Worm (Caenorhabditis elegans) whole organism, L3 larva: Measurements from ENCODE around the gene acy-3.

ENCODE experiments used
- R02D3.7 ChIP-seq: fragments of 150-350 bp; optimal IDR thresholded peaks from 2 replicates; lab custom pipeline; 2014; ENCODE audit warnings: missing biosample characterization, missing genetic modification characterization
- ZK546.5 ChIP-seq: sonication (generic microtip); optimal IDR thresholded peaks from 2 replicates; lab custom pipeline; 2017; ENCODE audit warnings: missing biosample characterization, missing genetic modification characterization
- ama-1 ChIP-seq: fragments of 150-350 bp; optimal IDR thresholded peaks from 2 replicates; lab custom pipeline; 2018
- ceh-16 ChIP-seq: sonication (generic microtip); optimal IDR thresholded peaks from 2 replicates; lab custom pipeline; 2017; ENCODE audit warnings: missing biosample characterization, missing genetic modification characterization
- ceh-28 ChIP-seq: fragments of 150-350 bp; optimal IDR thresholded peaks from 2 replicates; lab custom pipeline; 2014; ENCODE audit warnings: missing biosample characterization, missing genetic modification reagents, missing genetic modification characterization
- ceh-82 ChIP-seq: fragments of 150-350 bp; optimal IDR thresholded peaks from 2 replicates; lab custom pipeline; 2014; ENCODE audit warnings: missing biosample characterization, missing genetic modification characterization
- ceh-9 ChIP-seq: sonication (generic microtip); optimal IDR thresholded peaks from 2 replicates; lab custom pipeline; 2018; ENCODE audit warnings: missing biosample characterization, missing genetic modification characterization
- daf-12 ChIP-seq: fragments of 150-350 bp; optimal IDR thresholded peaks from 2 replicates; lab custom pipeline; 2014; ENCODE audit warnings: missing biosample characterization, missing genetic modification reagents, missing genetic modification characterization
- egl-27 ChIP-seq: sonication (generic microtip); optimal IDR thresholded peaks from 4 replicates; lab custom pipeline; 2017; ENCODE audit warnings: missing biosample characterization, missing genetic modification reagents, missing genetic modification characterization
- egl-5 ChIP-seq: fragments of 150-350 bp; optimal IDR thresholded peaks from 2 replicates; lab custom pipeline; 2017; ENCODE audit warnings: missing biosample characterization, missing genetic modification reagents, missing genetic modification characterization, inconsistent platforms
- elt-1 ChIP-seq: fragments of 150-350 bp; optimal IDR thresholded peaks from 2 replicates; lab custom pipeline; 2014; ENCODE audit warnings: missing biosample characterization, missing genetic modification characterization
- elt-2 ChIP-seq: sonication (generic microtip); optimal IDR thresholded peaks from 2 replicates; lab custom pipeline; 2016; ENCODE audit warnings: missing genetic modification reagents, mild to moderate bottlenecking, missing genetic modification characterization, missing compliant biosample characterization
- elt-3 ChIP-seq, 3 experiments: fragments of 150-350 bp in 1 of 3; sonication (generic microtip) in 2 of 3; optimal IDR thresholded peaks; 2 replicates in 2 of 3; 4 replicates in 1 of 3; lab custom pipeline; 2014 to 2017; ENCODE audit warnings: missing biosample characterization in 3 of 3, missing genetic modification characterization in 3 of 3
- eor-1 ChIP-seq, 2 experiments: fragments of 150-350 bp; optimal IDR thresholded peaks; 2 replicates each; lab custom pipeline; 2014 to 2018; ENCODE audit warnings: missing biosample characterization in 2 of 2, missing genetic modification characterization in 2 of 2
- fkh-2 ChIP-seq: fragments of 150-350 bp; optimal IDR thresholded peaks from 2 replicates; lab custom pipeline; 2014; ENCODE audit warnings: missing biosample characterization, missing genetic modification reagents, missing genetic modification characterization
- fos-1 ChIP-seq: fragments of 150-350 bp; optimal IDR thresholded peaks from 2 replicates; lab custom pipeline; 2014; ENCODE audit warnings: missing biosample characterization, missing genetic modification characterization
- hmg-11 ChIP-seq: sonication (generic microtip); optimal IDR thresholded peaks from 2 replicates; lab custom pipeline; 2016; ENCODE audit warnings: missing genetic modification characterization, missing compliant biosample characterization
- jun-1 ChIP-seq: fragments of 150-350 bp; optimal IDR thresholded peaks from 2 replicates; lab custom pipeline; 2014; ENCODE audit warnings: missing biosample characterization, missing genetic modification reagents, missing genetic modification characterization
- lin-15B ChIP-seq: fragments of 150-350 bp; optimal IDR thresholded peaks from 2 replicates; lab custom pipeline; 2014; ENCODE audit warnings: missing biosample characterization, missing genetic modification characterization
- lin-39 ChIP-seq: fragments of 150-350 bp; optimal IDR thresholded peaks from 2 replicates; lab custom pipeline; 2018; ENCODE audit warnings: missing biosample characterization, missing genetic modification reagents, missing genetic modification characterization
- lsy-12 ChIP-seq: sonication (generic microtip); optimal IDR thresholded peaks from 2 replicates; lab custom pipeline; 2016; ENCODE audit warnings: mild to moderate bottlenecking, missing genetic modification characterization, missing compliant biosample characterization
- mdl-1 ChIP-seq: fragments of 150-350 bp; optimal IDR thresholded peaks from 2 replicates; lab custom pipeline; 2014; ENCODE audit warnings: missing biosample characterization, missing genetic modification characterization
- mml-1 ChIP-seq: fragments of 150-350 bp; sonication (generic microtip); optimal IDR thresholded peaks from 3 replicates; lab custom pipeline; 2014; ENCODE audit warnings: missing biosample characterization, missing genetic modification characterization
- nfya-1 ChIP-seq: sonication (generic microtip); optimal IDR thresholded peaks from 2 replicates; lab custom pipeline; 2017; ENCODE audit warnings: missing genetic modification characterization, mild to moderate bottlenecking, missing compliant biosample characterization, antibody characterized with exemption, moderate library complexity; ENCODE audit not compliant: insufficient read depth
- nhr-12 ChIP-seq: fragments of 150-350 bp; optimal IDR thresholded peaks from 2 replicates; lab custom pipeline; 2014; ENCODE audit warnings: missing biosample characterization, missing genetic modification characterization
- nhr-23 ChIP-seq: fragments of 150-350 bp; optimal IDR thresholded peaks from 2 replicates; lab custom pipeline; 2014; ENCODE audit warnings: missing biosample characterization, missing genetic modification reagents, missing genetic modification characterization
- nhr-237 ChIP-seq: fragments of 150-350 bp; optimal IDR thresholded peaks from 2 replicates; lab custom pipeline; 2014; ENCODE audit warnings: missing biosample characterization, missing genetic modification characterization
- nhr-25 ChIP-seq: sonication (generic microtip); optimal IDR thresholded peaks from 2 replicates; lab custom pipeline; 2017; ENCODE audit warnings: missing biosample characterization, missing genetic modification characterization
- nhr-28 ChIP-seq: fragments of 150-350 bp; optimal IDR thresholded peaks from 2 replicates; lab custom pipeline; 2014; ENCODE audit warnings: missing biosample characterization, missing genetic modification characterization
- nhr-43 ChIP-seq: sonication (generic microtip); optimal IDR thresholded peaks from 2 replicates; lab custom pipeline; 2016; ENCODE audit warnings: mild to moderate bottlenecking, missing genetic modification characterization, missing compliant biosample characterization; ENCODE audit not compliant: poor library complexity, severe bottlenecking
- nhr-67 ChIP-seq: fragments of 150-350 bp; optimal IDR thresholded peaks from 2 replicates; lab custom pipeline; 2014; ENCODE audit warnings: missing biosample characterization, missing genetic modification characterization
- nhr-77 ChIP-seq: fragments of 150-350 bp; optimal IDR thresholded peaks from 2 replicates; lab custom pipeline; 2014; ENCODE audit warnings: missing biosample characterization, missing genetic modification characterization
- pha-4 ChIP-seq: fragments of 150-350 bp; optimal IDR thresholded peaks from 2 replicates; lab custom pipeline; 2014; ENCODE audit warnings: missing biosample characterization, missing genetic modification reagents, missing genetic modification characterization
- pqm-1 ChIP-seq: fragments of 150-350 bp; optimal IDR thresholded peaks from 2 replicates; lab custom pipeline; 2017; ENCODE audit warnings: missing biosample characterization, missing genetic modification characterization, inconsistent platforms
- sea-2 ChIP-seq: fragments of 150-350 bp; sonication (generic microtip); optimal IDR thresholded peaks from 4 replicates; lab custom pipeline; 2014; ENCODE audit warnings: missing biosample characterization, missing genetic modification reagents, missing genetic modification characterization
- skn-1 ChIP-seq: fragments of 150-350 bp; optimal IDR thresholded peaks from 2 replicates; lab custom pipeline; 2014; ENCODE audit warnings: missing biosample characterization, missing genetic modification characterization
- snpc-4 ChIP-seq: fragments of 150-350 bp; optimal IDR thresholded peaks from 2 replicates; lab custom pipeline; 2014; ENCODE audit warnings: missing biosample characterization, missing genetic modification characterization
- tbx-2 ChIP-seq: sonication (generic microtip); optimal IDR thresholded peaks from 2 replicates; lab custom pipeline; 2016; ENCODE audit warnings: mild to moderate bottlenecking, missing genetic modification characterization, missing compliant biosample characterization
- unc-62 ChIP-seq: fragments of 150-350 bp; sonication (generic microtip); optimal IDR thresholded peaks from 4 replicates; lab custom pipeline; 2014; ENCODE audit warnings: missing biosample characterization, missing genetic modification reagents, missing genetic modification characterization
- ztf-11 ChIP-seq: fragments of 150-350 bp; optimal IDR thresholded peaks from 2 replicates; lab custom pipeline; 2014; ENCODE audit warnings: missing biosample characterization, missing genetic modification characterization
- ztf-4 ChIP-seq: fragments of 150-350 bp; optimal IDR thresholded peaks from 2 replicates; lab custom pipeline; 2014; ENCODE audit warnings: missing biosample characterization, missing genetic modification characterization

Gene acy-3

ce11 chrIII:3800934-3801252 lies 14.6 kb upstream of the acy-3 start:
- TF ChIP-seq nhr-23 (tag; lab: Kevin White, UChicago) (no peak), ztf-4 (tag; lab: Kevin White, UChicago) (no peak), ceh-16 (tag; lab: Kevin White, UChicago) (no peak), lin-39 (tag; lab: Kevin White, UChicago) (no peak), snpc-4 (no peak), egl-5 (tag; lab: Kevin White, UChicago) (no peak), ceh-9 (tag; lab: Kevin White, UChicago) (no peak), nhr-237 (no peak)
- TF ChIP-seq, all 47 proteins: peak for 0

ce11 chrIII:3800240-3800933 lies 14.1 kb upstream of the acy-3 start, which contains the start of gene mtm-3:
mtm-3 (minus strand) TSS chrIII:3800467.
- TF ChIP-seq ceh-16 (tag; lab: Kevin White, UChicago) (no peak), nhr-67 (tag; lab: Kevin White, UChicago) (no peak), pha-4 (peak; percentile 29), nfya-1 (peak; percentile 24), unc-62 (GFP tag; lab: Kevin White, UChicago) (no peak), ama-1 (peak; percentile 54), elt-2 (tag; lab: Kevin White, UChicago) (peak; percentile 43), fkh-2 (no peak)
- TF ChIP-seq, all 47 proteins: peak for 4

- peak; percentile 65 for TF ChIP-seq pha-4
- peak; percentile 17 for TF ChIP-seq mdl-1 (tag; lab: Kevin White, UChicago)
- peak; percentile 75 for TF ChIP-seq elt-2 (tag; lab: Kevin White, UChicago)
- no peak for TF ChIP-seq ceh-28 (tag; lab: Kevin White, UChicago)
- peak; percentile 23 for TF ChIP-seq nfya-1
- TF ChIP-seq lsy-12 (tag; lab: Kevin White, UChicago) = peak; percentile 12
- TF ChIP-seq fos-1 (tag; lab: Kevin White, UChicago) = no peak
- peak; percentile 13 for TF ChIP-seq nhr-23 (tag; lab: Kevin White, UChicago)
- TF ChIP-seq pqm-1 (tag; lab: Kevin White, UChicago) = peak; percentile 77
- TF ChIP-seq R02D3.7 = no peak
- no peak for TF ChIP-seq ztf-11 (tag; lab: Kevin White, UChicago)
- TF ChIP-seq unc-62 (GFP tag; lab: Kevin White, UChicago) = no peak
- TF ChIP-seq nhr-25 (tag; lab: Kevin White, UChicago) = peak; percentile 31
These were observed 12.9 kb upstream of the acy-3 start for ce11 chrIII:3799213-3799612.

ce11 chrIII:3798416-3798815 lies 12.1 kb upstream of the acy-3 start:
- TF ChIP-seq nfya-1 = peak; percentile 99
- TF ChIP-seq ceh-9 (tag; lab: Kevin White, UChicago) = no peak

- no peak for TF ChIP-seq elt-3 (tag; optimal IDR thresholded peaks at IDR 0.05; lab: Kevin White, UChicago)
- TF ChIP-seq nhr-77 (tag; lab: Kevin White, UChicago) = no peak
- no peak for TF ChIP-seq ceh-82 (tag; lab: Kevin White, UChicago)
- TF ChIP-seq daf-12 (tag; lab: Kevin White, UChicago) = no peak
- no peak for TF ChIP-seq tbx-2 (tag; lab: Kevin White, UChicago)
- no peak for TF ChIP-seq nhr-28 (tag; lab: Kevin White, UChicago)
- TF ChIP-seq ceh-28 (tag; lab: Kevin White, UChicago) = peak; percentile 45
- TF ChIP-seq ZK546.5 (tag; lab: Kevin White, UChicago) = no peak
- no peak for TF ChIP-seq eor-1 (tag; optimal IDR thresholded peaks at IDR 0.05; lab: Kevin White, UChicago)
- no peak for TF ChIP-seq sea-2 (GFP tag; lab: Kevin White, UChicago)
- no peak for TF ChIP-seq nhr-237
- TF ChIP-seq nhr-43 = peak; percentile 31
- TF ChIP-seq snpc-4 = no peak
- no peak for TF ChIP-seq egl-27
- TF ChIP-seq ztf-4 (tag; lab: Kevin White, UChicago) = no peak
- no peak for TF ChIP-seq skn-1 (tag; lab: Kevin White, UChicago)
- peak; percentile 96 for TF ChIP-seq elt-1 (tag; lab: Kevin White, UChicago)
- no peak for TF ChIP-seq jun-1 (tag; lab: Kevin White, UChicago)
- TF ChIP-seq pha-4 = peak; percentile 93
- TF ChIP-seq ztf-11 (tag; lab: Kevin White, UChicago) = no peak
- TF ChIP-seq nhr-12 (tag; lab: Kevin White, UChicago) = no peak
- TF ChIP-seq mdl-1 (tag; lab: Kevin White, UChicago) = no peak
- TF ChIP-seq hmg-11 (tag; lab: Kevin White, UChicago) = no peak
- peak; percentile 87 for TF ChIP-seq nhr-25 (tag; lab: Kevin White, UChicago)
- TF ChIP-seq lsy-12 (tag; lab: Kevin White, UChicago) = no peak
- TF ChIP-seq elt-2 (tag; lab: Kevin White, UChicago) = peak; percentile 37
- no peak for TF ChIP-seq mml-1 (tag; lab: Kevin White, UChicago)
- TF ChIP-seq nhr-23 (tag; lab: Kevin White, UChicago) = peak; percentile 87
- TF ChIP-seq fos-1 (tag; lab: Kevin White, UChicago) = no peak
- no peak for TF ChIP-seq lin-15B (tag; lab: Kevin White, UChicago)
- TF ChIP-seq pqm-1 (tag; lab: Kevin White, UChicago) = peak; percentile 56
These were observed 11.1 kb upstream of the acy-3 start for ce11 chrIII:3797180-3798026.
